Worm (Caenorhabditis elegans) whole organism, late embryonic: ENCODE results near the gene ifas-2.

Experiments
- C08G9.2 ChIP-seq: sonication (generic microtip); optimal IDR thresholded peaks from 2 replicates; lab custom pipeline; 2016; ENCODE audit warnings: mild to moderate bottlenecking, missing genetic modification characterization, moderate library complexity, missing compliant biosample characterization
- C38D4.7 ChIP-seq: fragments of 200-800 bp; sonication (Bioruptor generic); optimal IDR thresholded peaks from 2 replicates; lab custom pipeline; 2018; ENCODE audit warnings: mild to moderate bottlenecking, missing genetic modification characterization, moderate library complexity, missing compliant biosample characterization
- F13H6.1 ChIP-seq: sonication (generic microtip); optimal IDR thresholded peaks from 2 replicates; lab custom pipeline; 2016; ENCODE audit warnings: missing genetic modification characterization, missing compliant biosample characterization
- Y22D7AL.16 ChIP-seq: sonication (generic microtip); optimal IDR thresholded peaks from 2 replicates; lab custom pipeline; 2016; ENCODE audit warnings: missing genetic modification characterization, missing compliant biosample characterization
- ceh-18 ChIP-seq: sonication (generic microtip); optimal IDR thresholded peaks from 2 replicates; lab custom pipeline; 2016; ENCODE audit warnings: missing genetic modification characterization, missing compliant biosample characterization
- ceh-22 ChIP-seq: sonication (generic microtip); optimal IDR thresholded peaks from 2 replicates; lab custom pipeline; 2017; ENCODE audit warnings: missing biosample characterization, missing genetic modification characterization
- ceh-30 ChIP-seq: fragments of 150-350 bp; optimal IDR thresholded peaks from 2 replicates; lab custom pipeline; 2014; ENCODE audit warnings: missing biosample characterization, missing genetic modification characterization
- ceh-31 ChIP-seq: sonication (generic microtip); optimal IDR thresholded peaks from 2 replicates; lab custom pipeline; 2016; ENCODE audit warnings: missing genetic modification characterization, missing compliant biosample characterization
- ceh-45 ChIP-seq: fragments of 200-800 bp; sonication (Bioruptor generic); IDR thresholded peaks from 2 replicates; pipeline ENCODE4 v1.3.6; 2022; ENCODE audit warnings: missing genetic modification reagents, missing genetic modification characterization, missing compliant biosample characterization
- dmd-4 ChIP-seq: sonication (generic microtip); optimal IDR thresholded peaks from 2 replicates; lab custom pipeline; 2016; ENCODE audit warnings: borderline replicate concordance, missing genetic modification characterization, missing compliant biosample characterization
- dve-1 ChIP-seq: sonication (generic microtip); optimal IDR thresholded peaks from 2 replicates; lab custom pipeline; 2017; ENCODE audit warnings: antibody characterized with exemption, mild to moderate bottlenecking, missing genetic modification characterization, missing compliant biosample characterization
- elt-2 ChIP-seq: sonication (generic microtip); optimal IDR thresholded peaks from 2 replicates; lab custom pipeline; 2016; ENCODE audit warnings: missing genetic modification reagents, missing genetic modification characterization, missing compliant biosample characterization
- ets-4 ChIP-seq: sonication (generic microtip); optimal IDR thresholded peaks from 2 replicates; lab custom pipeline; 2016; ENCODE audit warnings: missing genetic modification characterization, missing compliant biosample characterization
- hlh-30 ChIP-seq: sonication (generic microtip); optimal IDR thresholded peaks from 2 replicates; lab custom pipeline; 2017; ENCODE audit warnings: antibody characterized with exemption, missing genetic modification characterization, missing compliant biosample characterization; ENCODE audit not compliant: insufficient read depth
- hlh-6 ChIP-seq: sonication (generic microtip); optimal IDR thresholded peaks from 2 replicates; lab custom pipeline; 2016; ENCODE audit warnings: missing genotype, missing genetic modification characterization, missing compliant biosample characterization
- hlh-8 ChIP-seq: sonication (generic microtip); optimal IDR thresholded peaks from 2 replicates; lab custom pipeline; 2016; ENCODE audit warnings: missing genotype, missing genetic modification characterization, missing compliant biosample characterization
- lin-11 ChIP-seq: fragments of 200-800 bp; sonication (Bioruptor generic); optimal IDR thresholded peaks from 2 replicates; lab custom pipeline; 2018; ENCODE audit warnings: mild to moderate bottlenecking, missing genetic modification characterization, missing compliant biosample characterization
- madf-2 ChIP-seq: sonication (generic microtip); optimal IDR thresholded peaks from 2 replicates; lab custom pipeline; 2017; ENCODE audit warnings: missing genetic modification characterization, missing compliant biosample characterization
- mec-3 ChIP-seq: sonication (generic microtip); optimal IDR thresholded peaks from 2 replicates; lab custom pipeline; 2016; ENCODE audit warnings: borderline replicate concordance, missing genetic modification characterization, missing compliant biosample characterization
- nfya-1 ChIP-seq: sonication (generic microtip); optimal IDR thresholded peaks from 2 replicates; lab custom pipeline; 2017; ENCODE audit warnings: missing genetic modification characterization, mild to moderate bottlenecking, missing compliant biosample characterization, antibody characterized with exemption, moderate library complexity
- nhr-232 ChIP-seq: sonication (generic microtip); optimal IDR thresholded peaks from 2 replicates; lab custom pipeline; 2016; ENCODE audit warnings: missing genetic modification characterization, missing compliant biosample characterization
- pag-3 ChIP-seq: sonication (generic microtip); optimal IDR thresholded peaks from 2 replicates; lab custom pipeline; 2016; ENCODE audit warnings: missing compliant biosample characterization, missing genetic modification characterization, borderline replicate concordance
- pax-1 ChIP-seq: fragments of 150-350 bp; optimal IDR thresholded peaks from 2 replicates; lab custom pipeline; 2014; ENCODE audit warnings: missing biosample characterization, missing genetic modification characterization
- pha-2 ChIP-seq: sonication (generic microtip); optimal IDR thresholded peaks from 2 replicates; lab custom pipeline; 2017; ENCODE audit warnings: mild to moderate bottlenecking, missing genetic modification characterization, missing compliant biosample characterization
- pha-4 ChIP-seq: fragments of 150-350 bp; optimal IDR thresholded peaks from 2 replicates; lab custom pipeline; 2018; ENCODE audit warnings: missing biosample characterization, missing genetic modification reagents, missing genetic modification characterization
- pros-1 ChIP-seq: fragments of 150-350 bp; optimal IDR thresholded peaks from 2 replicates; lab custom pipeline; 2014; ENCODE audit warnings: missing biosample characterization, missing genetic modification reagents, missing genetic modification characterization
- ref-2 ChIP-seq: sonication (generic microtip); optimal IDR thresholded peaks from 2 replicates; lab custom pipeline; 2016; ENCODE audit warnings: missing genetic modification characterization, missing compliant biosample characterization
- rnt-1 ChIP-seq: sonication (generic microtip); optimal IDR thresholded peaks from 2 replicates; lab custom pipeline; 2016; ENCODE audit warnings: missing genetic modification characterization, missing compliant biosample characterization
- sdc-2 ChIP-seq: sonication (generic microtip); optimal IDR thresholded peaks from 2 replicates; lab custom pipeline; 2016; ENCODE audit warnings: missing genotype, missing genetic modification characterization, missing compliant biosample characterization
- sox-2 ChIP-seq: fragments of 200-800 bp; sonication (Bioruptor generic); IDR thresholded peaks from 2 replicates; pipeline ENCODE4 v1.3.6; 2022; ENCODE audit warnings: missing genetic modification reagents, missing genetic modification characterization, missing compliant biosample characterization
- sox-4 ChIP-seq: sonication (generic microtip); optimal IDR thresholded peaks from 2 replicates; lab custom pipeline; 2017; ENCODE audit warnings: mild to moderate bottlenecking, missing genetic modification characterization, inconsistent platforms, missing compliant biosample characterization
- ttx-3 ChIP-seq: sonication (generic microtip); optimal IDR thresholded peaks from 2 replicates; lab custom pipeline; 2016; ENCODE audit warnings: missing genetic modification reagents, missing genetic modification characterization, missing compliant biosample characterization
- unc-3 ChIP-seq, 2 experiments: fragments of 200-800 bp in 1 of 2; sonication (Bioruptor generic) in 1 of 2; sonication (generic microtip) in 1 of 2; conservative IDR thresholded peaks in 1 of 2; optimal IDR thresholded peaks in 1 of 2; 2 replicates each; pipeline versions ENCODE4 v1.3.6 to Lab custom; 2016 to 2022; ENCODE audit warnings: missing compliant biosample characterization in 2 of 2, missing genetic modification characterization in 2 of 2, missing genetic modification reagents in 1 of 2
- unc-42 ChIP-seq: sonication (generic microtip); optimal IDR thresholded peaks from 2 replicates; lab custom pipeline; 2016; ENCODE audit warnings: missing genotype, missing genetic modification characterization, missing compliant biosample characterization
- zip-5 ChIP-seq: sonication (generic microtip); optimal IDR thresholded peaks from 2 replicates; lab custom pipeline; 2016; ENCODE audit warnings: missing genetic modification characterization, missing compliant biosample characterization

ifas-2 gene

DNA sequence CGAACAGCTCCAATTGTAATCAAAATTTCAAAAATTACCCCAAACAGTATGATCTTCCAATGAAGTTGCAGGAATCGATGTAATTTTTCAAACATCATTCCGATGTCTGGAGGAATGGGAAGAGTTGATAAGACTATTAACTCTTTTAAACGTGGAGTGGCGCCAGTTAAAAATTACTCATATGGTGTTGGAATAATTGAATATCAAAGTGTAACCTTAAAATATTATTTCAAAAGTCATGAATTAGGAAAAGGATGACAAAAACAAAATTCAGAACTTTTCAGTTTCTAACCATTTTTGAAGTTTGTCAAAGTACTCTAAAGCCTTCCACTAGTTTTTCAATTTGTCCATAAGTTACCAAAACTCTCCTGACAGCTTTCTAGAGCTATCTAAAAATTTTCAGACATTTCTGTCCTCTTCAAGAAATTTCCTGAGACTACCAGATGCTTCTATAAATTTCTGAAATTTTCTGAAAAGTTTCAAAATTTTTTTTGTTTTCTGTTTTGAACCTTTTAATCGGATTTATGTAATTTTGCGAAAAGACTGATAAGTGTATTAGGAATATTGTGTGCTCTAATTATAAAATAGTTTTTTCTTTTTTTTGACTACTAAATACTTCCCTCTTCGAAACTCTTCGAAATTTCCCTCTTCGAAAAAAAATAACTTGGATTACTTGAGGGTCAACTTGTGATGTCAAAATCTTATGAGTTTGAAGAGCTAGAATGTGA lies 34.6 kb downstream of the ifas-2 start, which contains the start of the genes clec-35 and clec-27:
Gene clec-35, minus strand, starts transcription at position 101 of the 728 bp plus-strand sequence.
Gene clec-27, plus strand, starts transcription at position 678 of the 728 bp plus-strand sequence.
- TF ChIP-seq pros-1 (tag; lab: Kevin White, UChicago) (no peak), unc-3 (GFP tag; conservative IDR thresholded peaks at IDR 0.05; lab: Robert Waterston, UW) (no peak), unc-3 (tag; optimal IDR thresholded peaks at IDR 0.05; lab: Kevin White, UChicago) (no peak), ceh-22 (no peak), rnt-1 (tag; lab: Kevin White, UChicago) (no peak), pag-3 (tag; lab: Kevin White, UChicago) (no peak), ceh-18 (no peak), Y22D7AL.16 (no peak), pha-2 (tag; lab: Kevin White, UChicago) (no peak), lin-11 (tag; lab: Kevin White, UChicago) (no peak), C38D4.7 (GFP tag; lab: Kevin White, UChicago) (no peak), unc-42 (tag; lab: Kevin White, UChicago) (no peak), F13H6.1 (no peak)

DNA sequence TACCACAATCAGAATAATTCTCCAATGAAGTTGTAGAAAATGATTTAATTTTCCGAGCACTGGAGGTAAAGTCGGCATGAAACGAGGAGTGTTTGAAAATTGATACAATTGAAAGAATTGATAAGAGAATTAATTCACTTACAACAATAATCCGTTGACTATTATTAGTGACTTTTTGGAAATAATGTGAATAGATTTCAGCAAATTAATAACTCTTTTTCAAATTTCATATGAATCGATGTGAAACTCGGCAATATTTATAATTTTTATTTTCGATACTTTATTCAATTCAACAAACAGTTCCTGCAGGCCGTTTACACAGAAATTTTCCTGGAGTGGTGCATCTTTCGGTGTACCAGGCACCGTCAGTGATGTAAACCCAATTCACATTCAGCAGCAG lies 36.7 kb downstream of the ifas-2 start, which contains the start of gene clec-37:
Gene clec-37, minus strand, starts transcription at position 101 of the 400 bp plus-strand sequence.
- TF ChIP-seq ttx-3 (tag; lab: Kevin White, UChicago) (no peak), hlh-30 (no peak)

DNA sequence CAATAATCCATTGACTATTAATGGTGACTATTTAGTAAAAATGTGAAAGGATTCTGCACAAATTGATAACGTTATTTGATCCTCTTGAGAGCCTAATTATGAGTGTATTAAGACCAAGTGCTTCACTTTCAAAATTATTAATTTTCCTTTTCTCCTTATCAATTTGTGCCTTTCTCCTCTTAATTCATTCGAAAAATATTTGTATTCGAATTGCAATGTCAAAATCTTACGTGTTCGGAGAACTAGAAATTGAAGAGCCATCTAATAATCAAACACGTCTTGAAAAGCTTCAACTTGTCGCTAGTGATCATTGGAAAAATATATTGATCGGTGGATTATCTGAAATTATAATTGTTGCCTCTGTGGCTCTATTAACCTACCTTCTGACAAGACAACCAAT lies 40.2 kb downstream of the ifas-2 start, which contains the start of the genes clec-36 and clec-26:
Gene clec-36, minus strand, starts transcription at position 101 of the 400 bp plus-strand sequence.
Gene clec-26, plus strand, starts transcription at position 114 of the 400 bp plus-strand sequence.
- TF ChIP-seq unc-3 (GFP tag; conservative IDR thresholded peaks at IDR 0.05; lab: Robert Waterston, UW) (no peak), unc-3 (tag; optimal IDR thresholded peaks at IDR 0.05; lab: Kevin White, UChicago) (no peak), sdc-2 (tag; lab: Kevin White, UChicago) (no peak), elt-2 (tag; lab: Kevin White, UChicago) (no peak), ref-2 (tag; lab: Kevin White, UChicago) (no peak), C08G9.2 (no peak), pax-1 (tag; lab: Kevin White, UChicago) (no peak), mec-3 (tag; lab: Kevin White, UChicago) (no peak), sox-2 (GFP tag; lab: Robert Waterston, UW) (no peak), sox-4 (tag; lab: Kevin White, UChicago) (no peak), dmd-4 (tag; lab: Kevin White, UChicago) (no peak), hlh-8 (tag; lab: Kevin White, UChicago) (no peak), ets-4 (tag; lab: Kevin White, UChicago) (no peak), nfya-1 (tag; lab: Kevin White, UChicago) (no peak), pha-4 (no peak), C38D4.7 (GFP tag; lab: Kevin White, UChicago) (no peak), ceh-31 (tag; lab: Kevin White, UChicago) (no peak), madf-2 (tag; lab: Kevin White, UChicago) (no peak), unc-42 (tag; lab: Kevin White, UChicago) (no peak)

- no peak for TF ChIP-seq zip-5 (tag; lab: Kevin White, UChicago)
- TF ChIP-seq dmd-4 (tag; lab: Kevin White, UChicago), result no peak
- TF ChIP-seq nhr-232 (tag; lab: Kevin White, UChicago), result no peak
- TF ChIP-seq ceh-30, result no peak
- no peak for TF ChIP-seq hlh-6 (tag; lab: Kevin White, UChicago)
- no peak for TF ChIP-seq ttx-3 (tag; lab: Kevin White, UChicago)
- no peak for TF ChIP-seq ceh-45
- TF ChIP-seq dve-1 (tag; lab: Kevin White, UChicago), result no peak
Measured at ce11 chrV:16842941-16843340, 45.7 kb downstream of the ifas-2 start, which contains the start of gene clec-25. Gene clec-25, plus strand, starts transcription at chrV:16843241.
